Worm (Caenorhabditis elegans) whole organism, late embryonic: ENCODE measurements around the gene ubc-7.
A peak's percentile ranks its signal among the peaks of the same experiment; 100 is the strongest.

ENCODE experiments used
- C08G9.2 ChIP-seq: sonication (generic microtip); optimal IDR thresholded peaks from 2 replicates; lab custom pipeline; 2016; ENCODE audit warnings: mild to moderate bottlenecking, missing genetic modification characterization, moderate library complexity, missing compliant biosample characterization
- C38D4.7 ChIP-seq: fragments of 200-800 bp; sonication (Bioruptor generic); optimal IDR thresholded peaks from 2 replicates; lab custom pipeline; 2018; ENCODE audit warnings: mild to moderate bottlenecking, missing genetic modification characterization, moderate library complexity, missing compliant biosample characterization
- ama-1 ChIP-seq: fragments of 150-350 bp; optimal IDR thresholded peaks from 2 replicates; lab custom pipeline; 2014
- ceh-14 ChIP-seq: sonication (generic microtip); optimal IDR thresholded peaks from 2 replicates; lab custom pipeline; 2016; ENCODE audit warnings: missing genotype, missing genetic modification characterization, missing compliant biosample characterization
- ceh-18 ChIP-seq: sonication (generic microtip); optimal IDR thresholded peaks from 2 replicates; lab custom pipeline; 2016; ENCODE audit warnings: missing genetic modification characterization, missing compliant biosample characterization
- ceh-2 ChIP-seq: sonication (generic microtip); optimal IDR thresholded peaks from 2 replicates; lab custom pipeline; 2016; ENCODE audit warnings: missing genotype, missing genetic modification characterization, missing compliant biosample characterization
- ceh-24 ChIP-seq: sonication (generic microtip); optimal IDR thresholded peaks from 2 replicates; lab custom pipeline; 2016; ENCODE audit warnings: mild to moderate bottlenecking, missing genetic modification characterization, missing compliant biosample characterization
- ceh-6 ChIP-seq: fragments of 200-800 bp; sonication (Bioruptor generic); optimal IDR thresholded peaks from 2 replicates; lab custom pipeline; 2018; ENCODE audit warnings: mild to moderate bottlenecking, missing genetic modification characterization, missing compliant biosample characterization
- che-1 ChIP-seq: sonication (generic microtip); optimal IDR thresholded peaks from 2 replicates; lab custom pipeline; 2016; ENCODE audit warnings: mild to moderate bottlenecking, missing genetic modification characterization, missing compliant biosample characterization
- elt-2 ChIP-seq: sonication (generic microtip); optimal IDR thresholded peaks from 2 replicates; lab custom pipeline; 2016; ENCODE audit warnings: missing genetic modification reagents, missing genetic modification characterization, missing compliant biosample characterization
- fax-1 ChIP-seq: sonication (generic microtip); optimal IDR thresholded peaks from 2 replicates; lab custom pipeline; 2016; ENCODE audit warnings: missing genotype, missing genetic modification characterization, missing compliant biosample characterization
- hlh-15 ChIP-seq: sonication (generic microtip); optimal IDR thresholded peaks from 2 replicates; lab custom pipeline; 2016; ENCODE audit warnings: missing genetic modification characterization, missing compliant biosample characterization
- hlh-30 ChIP-seq: sonication (generic microtip); optimal IDR thresholded peaks from 2 replicates; lab custom pipeline; 2017; ENCODE audit warnings: antibody characterized with exemption, missing genetic modification characterization, missing compliant biosample characterization; ENCODE audit not compliant: insufficient read depth
- hlh-8 ChIP-seq: sonication (generic microtip); optimal IDR thresholded peaks from 2 replicates; lab custom pipeline; 2016; ENCODE audit warnings: missing genotype, missing genetic modification characterization, missing compliant biosample characterization
- mec-3 ChIP-seq: sonication (generic microtip); optimal IDR thresholded peaks from 2 replicates; lab custom pipeline; 2016; ENCODE audit warnings: borderline replicate concordance, missing genetic modification characterization, missing compliant biosample characterization
- nfya-1 ChIP-seq: sonication (generic microtip); optimal IDR thresholded peaks from 2 replicates; lab custom pipeline; 2017; ENCODE audit warnings: missing genetic modification characterization, mild to moderate bottlenecking, missing compliant biosample characterization, antibody characterized with exemption, moderate library complexity
- nhr-11 ChIP-seq: fragments of 150-350 bp; optimal IDR thresholded peaks from 2 replicates; lab custom pipeline; 2014; ENCODE audit warnings: missing biosample characterization, missing genetic modification characterization
- nhr-232 ChIP-seq: sonication (generic microtip); optimal IDR thresholded peaks from 2 replicates; lab custom pipeline; 2016; ENCODE audit warnings: missing genetic modification characterization, missing compliant biosample characterization
- npax-4 ChIP-seq: sonication (generic microtip); optimal IDR thresholded peaks from 2 replicates; lab custom pipeline; 2016; ENCODE audit warnings: missing genetic modification characterization, missing compliant biosample characterization
- odd-2 ChIP-seq: sonication (generic microtip); optimal IDR thresholded peaks from 2 replicates; lab custom pipeline; 2017; ENCODE audit warnings: antibody characterized with exemption, mild to moderate bottlenecking, missing genetic modification characterization, missing compliant biosample characterization
- rnt-1 ChIP-seq: sonication (generic microtip); optimal IDR thresholded peaks from 2 replicates; lab custom pipeline; 2016; ENCODE audit warnings: missing genetic modification characterization, missing compliant biosample characterization
- tbx-2 ChIP-seq: sonication (generic microtip); optimal IDR thresholded peaks from 2 replicates; lab custom pipeline; 2016; ENCODE audit warnings: missing genetic modification characterization, missing compliant biosample characterization
- tbx-7 ChIP-seq: sonication (generic microtip); optimal IDR thresholded peaks from 2 replicates; lab custom pipeline; 2016; ENCODE audit warnings: missing genotype, missing genetic modification characterization, missing compliant biosample characterization
- unc-42 ChIP-seq: sonication (generic microtip); optimal IDR thresholded peaks from 2 replicates; lab custom pipeline; 2016; ENCODE audit warnings: missing genotype, missing genetic modification characterization, missing compliant biosample characterization
- unc-55 ChIP-seq: sonication (generic microtip); optimal IDR thresholded peaks from 2 replicates; lab custom pipeline; 2017; ENCODE audit warnings: missing biosample characterization, missing genetic modification reagents, missing genetic modification characterization
- zip-5 ChIP-seq: sonication (generic microtip); optimal IDR thresholded peaks from 2 replicates; lab custom pipeline; 2016; ENCODE audit warnings: missing genetic modification characterization, missing compliant biosample characterization
- ztf-16 ChIP-seq: sonication (generic microtip); optimal IDR thresholded peaks from 2 replicates; lab custom pipeline; 2017; ENCODE audit warnings: missing genetic modification characterization, missing compliant biosample characterization

Gene ubc-7

ce11 chrIII:9666668-9667067 is 35.7 kb upstream of the ubc-7 start:
- TF ChIP-seq tbx-7 (tag; lab: Kevin White, UChicago) (no peak), unc-55 (GFP tag; lab: Kevin White, UChicago) (peak; percentile 53), nhr-11 (tag; lab: Kevin White, UChicago) (no peak), rnt-1 (tag; lab: Kevin White, UChicago) (no peak), tbx-2 (tag; lab: Kevin White, UChicago) (no peak), npax-4 (tag; lab: Kevin White, UChicago) (no peak)

DNA sequence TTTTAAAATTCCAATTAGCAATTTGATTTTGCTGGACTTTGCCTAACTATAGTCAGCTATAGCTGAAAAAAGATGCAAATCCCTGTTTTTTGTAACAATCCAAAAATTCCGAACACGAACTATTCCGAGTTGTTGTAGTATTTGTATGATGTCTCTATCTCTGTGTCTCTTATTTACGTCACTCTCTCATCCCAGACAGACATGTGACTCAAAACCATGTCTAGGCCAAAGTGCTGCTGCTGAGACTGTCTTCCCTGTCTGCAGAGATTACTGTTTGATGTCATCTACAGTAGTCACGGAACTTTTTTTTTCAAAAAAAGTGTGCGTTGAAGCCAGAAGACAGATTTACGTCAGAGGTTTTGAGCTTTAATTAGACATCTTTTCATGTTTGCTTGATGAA is 35.3 kb upstream of the ubc-7 start:
- TF ChIP-seq hlh-30 (tag; lab: Kevin White, UChicago): peak; percentile 48
- no peak for TF ChIP-seq tbx-2 (tag; lab: Kevin White, UChicago)

ce11 chrIII:9665490-9666179 is 34.7 kb upstream of the ubc-7 start:
- TF ChIP-seq unc-55 (GFP tag; lab: Kevin White, UChicago) (peak; percentile 51), elt-2 (tag; lab: Kevin White, UChicago) (peak; percentile 15), ama-1 (lab: Kevin White, UChicago) (no peak), rnt-1 (tag; lab: Kevin White, UChicago) (peak; percentile 13), nfya-1 (peak; percentile 19), ceh-2 (tag; lab: Kevin White, UChicago) (no peak)

DNA sequence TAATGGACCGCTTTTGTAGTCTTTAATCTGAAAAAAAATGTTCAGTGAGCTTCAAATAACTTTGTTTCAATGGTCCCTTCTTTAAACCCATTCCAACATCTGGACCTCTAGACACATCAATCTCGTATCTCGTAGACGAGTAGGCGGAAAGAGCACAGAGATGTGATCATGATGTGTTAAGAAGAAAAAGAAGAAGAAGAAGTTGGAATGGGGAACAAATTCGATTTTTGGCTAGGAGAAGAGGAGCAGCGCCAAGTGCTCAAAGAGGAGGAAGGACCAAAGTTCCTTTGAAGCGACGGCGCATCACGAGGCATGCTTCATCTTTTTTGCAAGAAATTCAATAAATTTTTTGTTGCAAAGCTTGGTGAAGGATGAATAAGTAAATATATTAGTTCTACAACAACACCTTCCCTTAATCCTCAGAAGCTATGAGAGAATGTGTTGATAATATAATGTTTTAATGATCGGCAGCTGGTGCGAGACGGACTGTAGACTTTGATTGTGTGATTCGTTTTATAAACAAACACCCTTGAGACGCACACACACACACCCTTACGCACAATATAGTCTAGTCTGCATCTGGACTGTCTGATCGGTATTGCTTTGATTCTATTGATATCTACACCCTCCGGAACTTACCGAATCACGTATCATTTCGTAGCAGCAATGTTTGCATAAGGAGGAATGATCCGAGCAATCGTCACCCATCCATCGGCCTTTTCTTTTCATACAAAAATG is 33.7 kb upstream of the ubc-7 start:
- TF ChIP-seq zip-5 (tag; lab: Kevin White, UChicago) (no peak), unc-42 (tag; lab: Kevin White, UChicago) (peak; percentile 46), ama-1 (lab: Kevin White, UChicago) (no peak), odd-2 (tag; lab: Kevin White, UChicago) (peak; percentile 13)

- TF ChIP-seq ceh-14 (tag; lab: Kevin White, UChicago) (no peak), mec-3 (no peak), che-1 (tag; lab: Kevin White, UChicago) (no peak), ceh-2 (tag; lab: Kevin White, UChicago) (no peak), ztf-16 (no peak), fax-1 (tag; lab: Kevin White, UChicago) (no peak), ama-1 (lab: Kevin White, UChicago) (no peak), nhr-232 (tag; lab: Kevin White, UChicago) (no peak), hlh-15 (tag; lab: Kevin White, UChicago) (no peak), C08G9.2 (tag; lab: Kevin White, UChicago) (no peak), ceh-24 (tag; lab: Kevin White, UChicago) (no peak), unc-42 (tag; lab: Kevin White, UChicago) (no peak), C38D4.7 (no peak)
- TF ChIP-seq, all 69 proteins: peak for 0
Observed at ce11 chrIII:9663943-9664342, 33.0 kb upstream of the ubc-7 start.

- no peak for TF ChIP-seq zip-5 (tag; lab: Kevin White, UChicago)
- no peak for TF ChIP-seq hlh-8 (tag; lab: Kevin White, UChicago)
- TF ChIP-seq ceh-6 (GFP tag; lab: Kevin White, UChicago): no peak
- peak; percentile 49 for TF ChIP-seq ceh-18 (tag; lab: Kevin White, UChicago)
Observed at ce11 chrIII:9662266-9662959, 31.4 kb upstream of the ubc-7 start.
